Fruit fly (Drosophila melanogaster): ENCODE data around the gene CG31522.

CG31522 gene

dm6 chr3R:4471047-4471751 is 8.5 kb upstream of the CG31522 start (continued):
- TF ChIP-seq vvl (GFP tag; IDR thresholded peaks at IDR 0.05) (0 out of 2 replicates have a peak, but pooled peaks have one; percentile 19), CG10543 (GFP tag; optimal IDR thresholded peaks at IDR 0.05) (peak; percentile 93), CG8290 (GFP tag; optimal IDR thresholded peaks at IDR 0.05) (no peak), CG8290 (tag; optimal IDR thresholded peaks at IDR 0.05) (peak in 1 of 2 experiments; percentile 23), CG17385 (GFP tag; optimal IDR thresholded peaks at IDR 0.05) (peak; percentile 27), Rfx (GFP tag; IDR thresholded peaks at IDR 0.05) (no peak), Hmr (GFP tag; optimal IDR thresholded peaks at IDR 0.05) (peak; percentile 28), gcm2 (GFP tag; optimal IDR thresholded peaks at IDR 0.05) (no peak), gro (GFP tag; optimal IDR thresholded peaks at IDR 0.05) (peak; percentile 44), Opbp (GFP tag; IDR thresholded peaks at IDR 0.05; ENCODE audit: partially characterized antibody) (no peak), Rx (GFP tag; IDR thresholded peaks at IDR 0.05) (no peak), CG10274 (GFP tag; optimal IDR thresholded peaks at IDR 0.05) (no peak), CG13287 (GFP tag; IDR thresholded peaks at IDR 0.05; ENCODE audit: partially characterized antibody) (0 out of 2 replicates have a peak, but pooled peaks have one; percentile 17), CG6765 (GFP tag; optimal IDR thresholded peaks at IDR 0.05) (peak; percentile 57), CG11723 (GFP tag; optimal IDR thresholded peaks at IDR 0.05) (no peak), mirr (GFP tag; optimal IDR thresholded peaks at IDR 0.05) (peak; percentile 74), repo (GFP tag; optimal IDR thresholded peaks at IDR 0.05) (no peak), CG13894 (tag; optimal IDR thresholded peaks at IDR 0.05) (peak; percentile 2), slou (GFP tag; optimal IDR thresholded peaks at IDR 0.05) (no peak), CG34224 (GFP tag; IDR thresholded peaks at IDR 0.05; ENCODE audit: partially characterized antibody) (peak; percentile 29; the same call in 1 of the 3 replicates), bab2 (GFP tag; optimal IDR thresholded peaks at IDR 0.05) (no peak), pan (optimal IDR thresholded peaks at IDR 0.05) (no peak), pan (GFP tag; optimal IDR thresholded peaks at IDR 0.05 in 1 of 2, IDR thresholded peaks at IDR 0.05 in 1 of 2) (peak in 1 of 2 experiments; percentile 10), amos (GFP tag; IDR thresholded peaks at IDR 0.05; ENCODE audit: partially characterized antibody) (peak; percentile 32; the same call in 1 of the 2 replicates), Deaf1 (tag; optimal IDR thresholded peaks at IDR 0.05) (peak; percentile 95), crol (GFP tag; IDR thresholded peaks at IDR 0.05) (no peak), lab (GFP tag; optimal IDR thresholded peaks at IDR 0.05) (peak; percentile 74), CG1024 (GFP tag; IDR thresholded peaks at IDR 0.05) (0 out of 2 replicates have a peak, but pooled peaks have one; percentile 17), Xrp1 (GFP tag; IDR thresholded peaks at IDR 0.05) (no peak), Dbx (GFP tag; IDR thresholded peaks at IDR 0.05) (peak; percentile 50; the same call in 1 of the 3 replicates), CG30403 (GFP tag; optimal IDR thresholded peaks at IDR 0.05) (no peak), CG3281 (GFP tag; optimal IDR thresholded peaks at IDR 0.05) (no peak), shn (GFP tag; optimal IDR thresholded peaks at IDR 0.05) (peak; percentile 16), sug (tag; optimal IDR thresholded peaks at IDR 0.05) (peak; percentile 85), kni (GFP tag; optimal IDR thresholded peaks at IDR 0.05) (peak; percentile 70), CG6175 (GFP tag; IDR thresholded peaks at IDR 0.05) (0 out of 3 replicates have a peak, but pooled peaks have one; percentile 56), Bgb (GFP tag; IDR thresholded peaks at IDR 0.05; ENCODE audit: partially characterized antibody) (0 out of 2 replicates have a peak, but pooled peaks have one; percentile 28), Med (GFP tag) (peak; percentile 85), ftz-f1 (GFP tag; optimal IDR thresholded peaks at IDR 0.05) (peak; percentile 88), CG11504 (tag; optimal IDR thresholded peaks at IDR 0.05) (no peak), Adf1 (GFP tag; IDR thresholded peaks at IDR 0.05) (peak; percentile 70; the same call in 1 of the 2 replicates), Nf-YC (tag; optimal IDR thresholded peaks at IDR 0.05) (peak; percentile 33), CG17568 (GFP tag; optimal IDR thresholded peaks at IDR 0.05) (no peak), rib (GFP tag; IDR thresholded peaks at IDR 0.05) (peak; percentile 69; the same call in 1 of the 2 replicates), BtbVII (GFP tag; optimal IDR thresholded peaks at IDR 0.05) (peak; percentile 12), CG11456 (GFP tag; IDR thresholded peaks at IDR 0.05) (0 out of 3 replicates have a peak, but pooled peaks have one; percentile 61), CG15601 (tag; optimal IDR thresholded peaks at IDR 0.05) (no peak), grn (GFP tag; optimal IDR thresholded peaks at IDR 0.05) (peak; percentile 73), CG17328 (GFP tag; IDR thresholded peaks at IDR 0.05) (0 out of 2 replicates have a peak, but pooled peaks have one; percentile 11)
